Worm (Caenorhabditis elegans) whole organism, mixed stage, embryonic: ENCODE data around the gene C05D12.7.

Source experiments
- M03D4.4 ChIP-seq: sonication (generic microtip); optimal IDR thresholded peaks from 2 replicates; lab custom pipeline; 2017; ENCODE audit warnings: mild to moderate bottlenecking, missing genetic modification characterization, missing compliant biosample characterization
- blmp-1 ChIP-seq: fragments of 150-350 bp; optimal IDR thresholded peaks from 2 replicates; lab custom pipeline; 2014; ENCODE audit warnings: missing biosample characterization, missing genetic modification characterization
- ceh-39 ChIP-seq: fragments of 150-350 bp; optimal IDR thresholded peaks from 2 replicates; lab custom pipeline; 2014; ENCODE audit warnings: missing biosample characterization, missing genetic modification characterization
- ceh-43 ChIP-seq: fragments of 200-800 bp; sonication (Bioruptor generic); optimal IDR thresholded peaks from 2 replicates; lab custom pipeline; 2018; ENCODE audit warnings: mild to moderate bottlenecking, missing genetic modification characterization, moderate library complexity, missing compliant biosample characterization
- ceh-83 ChIP-seq: fragments of 200-800 bp; sonication (Bioruptor generic); optimal IDR thresholded peaks from 2 replicates; lab custom pipeline; 2018; ENCODE audit warnings: mild to moderate bottlenecking, missing genetic modification characterization, missing compliant biosample characterization
- ces-1 ChIP-seq: fragments of 150-350 bp; optimal IDR thresholded peaks from 2 replicates; lab custom pipeline; 2014; ENCODE audit warnings: missing biosample characterization, missing genetic modification reagents, missing genetic modification characterization
- cnd-1 ChIP-seq: fragments of 200-800 bp; sonication (Bioruptor generic); optimal IDR thresholded peaks from 2 replicates; lab custom pipeline; 2018; ENCODE audit warnings: mild to moderate bottlenecking, missing genetic modification characterization, missing compliant biosample characterization
- elt-1 ChIP-seq: sonication (generic microtip); optimal IDR thresholded peaks from 2 replicates; lab custom pipeline; 2017; ENCODE audit warnings: missing genetic modification characterization, mild to moderate bottlenecking, missing compliant biosample characterization, antibody characterized with exemption, moderate library complexity, borderline replicate concordance; ENCODE audit not compliant: insufficient read depth
- elt-3 ChIP-seq: fragments of 150-350 bp; optimal IDR thresholded peaks from 2 replicates; lab custom pipeline; 2014; ENCODE audit warnings: missing biosample characterization, missing genetic modification characterization
- ham-2 ChIP-seq: fragments of 200-800 bp; sonication (Bioruptor generic); optimal IDR thresholded peaks from 2 replicates; lab custom pipeline; 2018; ENCODE audit warnings: mild to moderate bottlenecking, missing genetic modification characterization, missing compliant biosample characterization
- hlh-1 ChIP-seq: fragments of 150-350 bp; optimal IDR thresholded peaks from 2 replicates; lab custom pipeline; 2014; ENCODE audit warnings: missing biosample characterization, missing genetic modification reagents, missing genetic modification characterization
- lin-13 ChIP-seq: fragments of 150-350 bp; optimal IDR thresholded peaks from 2 replicates; lab custom pipeline; 2014; ENCODE audit warnings: missing biosample characterization, missing genetic modification characterization
- lin-32 ChIP-seq: fragments of 200-800 bp; sonication (Bioruptor generic); optimal IDR thresholded peaks from 2 replicates; lab custom pipeline; 2018; ENCODE audit warnings: mild to moderate bottlenecking, missing genetic modification characterization, missing compliant biosample characterization
- lsy-2 ChIP-seq: fragments of 150-350 bp; optimal IDR thresholded peaks from 2 replicates; lab custom pipeline; 2014; ENCODE audit warnings: missing biosample characterization, missing genetic modification characterization
- mab-5 ChIP-seq: fragments of 150-350 bp; optimal IDR thresholded peaks from 2 replicates; lab custom pipeline; 2014; ENCODE audit warnings: missing biosample characterization, missing genetic modification characterization
- mep-1 ChIP-seq: fragments of 150-350 bp; optimal IDR thresholded peaks from 2 replicates; lab custom pipeline; 2017; ENCODE audit warnings: missing biosample characterization, missing genetic modification reagents, missing genetic modification characterization, inconsistent platforms
- mls-2 ChIP-seq: sonication (generic microtip); optimal IDR thresholded peaks from 2 replicates; lab custom pipeline; 2016; ENCODE audit warnings: mild to moderate bottlenecking, missing genetic modification characterization, moderate library complexity, missing compliant biosample characterization
- nhr-12 ChIP-seq: fragments of 150-350 bp; optimal IDR thresholded peaks from 2 replicates; lab custom pipeline; 2014; ENCODE audit warnings: missing biosample characterization, missing genetic modification characterization
- nhr-237 ChIP-seq: fragments of 150-350 bp; optimal IDR thresholded peaks from 2 replicates; lab custom pipeline; 2014; ENCODE audit warnings: missing biosample characterization, missing genetic modification characterization
- nhr-28 ChIP-seq: fragments of 150-350 bp; optimal IDR thresholded peaks from 2 replicates; lab custom pipeline; 2014; ENCODE audit warnings: missing biosample characterization, missing genetic modification characterization
- sem-2 ChIP-seq: fragments of 200-800 bp; sonication (Bioruptor generic); optimal IDR thresholded peaks from 2 replicates; lab custom pipeline; 2018; ENCODE audit warnings: mild to moderate bottlenecking, missing genetic modification characterization, missing compliant biosample characterization
- snpc-4 ChIP-seq: fragments of 150-350 bp; optimal IDR thresholded peaks from 2 replicates; lab custom pipeline; 2014; ENCODE audit warnings: missing biosample characterization, missing genetic modification characterization
- sptf-1 ChIP-seq: sonication (generic microtip); optimal IDR thresholded peaks from 2 replicates; lab custom pipeline; 2017; ENCODE audit warnings: mild to moderate bottlenecking, missing genetic modification characterization, moderate library complexity, missing compliant biosample characterization
- unc-120 ChIP-seq: sonication (generic microtip); optimal IDR thresholded peaks from 2 replicates; lab custom pipeline; 2017; ENCODE audit warnings: missing genetic modification characterization, missing compliant biosample characterization; ENCODE audit not compliant: poor library complexity, severe bottlenecking
- unc-62 ChIP-seq: fragments of 150-350 bp; optimal IDR thresholded peaks from 2 replicates; lab custom pipeline; 2014; ENCODE audit warnings: missing biosample characterization, missing genetic modification reagents, missing genetic modification characterization
- zip-8 ChIP-seq: fragments of 150-350 bp; optimal IDR thresholded peaks from 2 replicates; lab custom pipeline; 2014; ENCODE audit warnings: missing biosample characterization, missing genetic modification characterization
- ztf-11 ChIP-seq: fragments of 150-350 bp; optimal IDR thresholded peaks from 2 replicates; lab custom pipeline; 2014; ENCODE audit warnings: missing biosample characterization, missing genetic modification characterization

C05D12.7 gene

ce11 chrII:11377700-11378099, 32.2 kb upstream of the C05D12.7 start:
- TF ChIP-seq ces-1 (GFP tag; lab: Kevin White, UChicago) (no peak), ceh-39 (tag; lab: Kevin White, UChicago) (no peak), ham-2 (GFP tag; lab: Kevin White, UChicago) (no peak), ceh-43 (GFP tag; lab: Kevin White, UChicago) (no peak), unc-62 (GFP tag; lab: Kevin White, UChicago) (no peak), mab-5 (tag; lab: Kevin White, UChicago) (no peak), unc-120 (tag; lab: Kevin White, UChicago) (no peak), cnd-1 (no peak), ceh-83 (GFP tag; lab: Kevin White, UChicago) (no peak), snpc-4 (tag; lab: Kevin White, UChicago) (no peak), lsy-2 (tag; lab: Kevin White, UChicago) (no peak), mep-1 (tag; lab: Kevin White, UChicago) (no peak), elt-3 (tag; lab: Kevin White, UChicago) (no peak), blmp-1 (tag; lab: Kevin White, UChicago) (no peak), M03D4.4 (no peak), sem-2 (GFP tag; lab: Kevin White, UChicago) (no peak), elt-1 (tag; lab: Kevin White, UChicago) (no peak)

DNA sequence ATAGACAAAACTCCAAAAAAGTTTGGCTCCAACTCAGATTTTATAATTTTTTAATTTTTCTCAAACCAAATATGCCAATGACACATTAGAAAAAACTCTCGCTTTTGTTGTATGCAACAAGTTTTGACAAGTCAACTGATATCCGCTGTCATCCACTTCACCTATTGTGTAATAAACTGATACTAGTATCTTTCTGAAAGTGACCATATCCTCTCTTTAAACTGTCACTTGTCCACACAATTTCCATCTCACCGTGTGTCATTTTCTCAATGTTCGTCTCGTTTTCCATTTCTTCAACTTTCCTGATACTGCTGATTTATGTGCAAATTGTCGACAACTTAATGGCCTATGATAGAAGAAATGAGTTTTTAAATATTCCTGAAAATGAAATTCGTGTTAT, 26.8 kb upstream of the C05D12.7 start, which contains the start of the genes C33B4.5 and C33B4.4:
Gene C33B4.5 (plus strand): TSS at position 270 of the 400 bp plus-strand sequence.
Gene C33B4.4 (minus strand): TSS at position 385 of the 400 bp plus-strand sequence.
- TF ChIP-seq nhr-28 = no peak

ce11 chrII:11384099-11384498, 25.8 kb upstream of the C05D12.7 start:
- TF ChIP-seq lin-13 (no peak), nhr-237 (tag; lab: Kevin White, UChicago) (no peak), ztf-11 (tag; lab: Kevin White, UChicago) (no peak), mep-1 (tag; lab: Kevin White, UChicago) (no peak), nhr-12 (tag; lab: Kevin White, UChicago) (no peak)

DNA sequence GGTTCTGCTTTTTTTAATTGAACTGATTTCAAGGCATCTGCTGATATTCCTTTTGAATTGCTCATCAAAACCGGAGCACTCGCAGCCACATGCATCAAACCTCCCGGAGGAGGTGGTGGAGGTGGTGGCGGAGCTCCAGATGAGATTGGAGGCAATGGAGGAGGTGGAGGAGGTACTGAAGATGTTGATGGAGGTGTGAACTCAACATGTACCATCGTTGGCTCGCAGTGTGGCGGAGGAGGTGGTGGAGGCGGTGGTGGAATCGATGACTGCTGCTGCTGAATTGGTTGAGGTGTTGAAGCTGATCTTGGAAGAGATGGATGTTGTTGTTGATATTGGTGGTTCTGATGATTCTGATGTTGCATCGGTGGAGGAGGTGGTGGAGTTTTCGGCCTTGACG, 22.9 kb upstream of the C05D12.7 start:
- TF ChIP-seq lin-13 (no peak), snpc-4 (tag; lab: Kevin White, UChicago) (no peak), ztf-11 (tag; lab: Kevin White, UChicago) (no peak), mab-5 (tag; lab: Kevin White, UChicago) (no peak), nhr-28 (no peak), lin-32 (no peak), sem-2 (GFP tag; lab: Kevin White, UChicago) (no peak)

ce11 chrII:11390865-11391264, 19.0 kb upstream of the C05D12.7 start, which contains the start of gene shn-1:
Gene shn-1 (minus strand): TSS chrII:11390965.
- no peak for TF ChIP-seq hlh-1
- no peak for TF ChIP-seq lin-32
- no peak for TF ChIP-seq ceh-43 (GFP tag; lab: Kevin White, UChicago)
- no peak for TF ChIP-seq sem-2 (GFP tag; lab: Kevin White, UChicago)
- TF ChIP-seq ham-2 (GFP tag; lab: Kevin White, UChicago) = no peak
- no peak for TF ChIP-seq sptf-1 (tag; lab: Kevin White, UChicago)
- TF ChIP-seq zip-8 (tag; lab: Kevin White, UChicago) = no peak
- TF ChIP-seq elt-1 (tag; lab: Kevin White, UChicago) = no peak
- TF ChIP-seq ceh-39 (tag; lab: Kevin White, UChicago) = no peak
- TF ChIP-seq nhr-28 = no peak
- TF ChIP-seq mls-2 (tag; lab: Kevin White, UChicago) = no peak
- no peak for TF ChIP-seq snpc-4 (tag; lab: Kevin White, UChicago)
- TF ChIP-seq cnd-1 = no peak
- no peak for TF ChIP-seq unc-120 (tag; lab: Kevin White, UChicago)

DNA sequence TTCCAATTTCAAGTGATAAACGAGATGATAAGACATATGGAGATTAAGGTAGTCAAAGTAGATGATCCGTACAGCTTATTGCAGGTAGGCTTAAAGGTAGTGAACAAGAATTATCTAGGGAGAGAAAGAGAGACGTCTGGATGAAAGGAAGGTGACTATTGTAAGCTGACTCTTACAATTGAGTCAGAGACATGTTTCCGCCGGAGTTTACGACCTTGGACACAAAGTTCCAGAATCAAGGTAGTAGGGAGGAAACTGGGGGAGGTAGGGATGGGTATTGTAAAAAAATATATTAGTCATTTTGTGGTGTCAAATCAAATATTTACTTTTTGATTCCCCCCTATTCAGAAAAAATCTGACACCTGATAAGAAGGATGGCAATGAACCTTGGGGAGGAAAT, 17.5 kb upstream of the C05D12.7 start:
- no peak for TF ChIP-seq sem-2 (GFP tag; lab: Kevin White, UChicago)
- no peak for TF ChIP-seq ztf-11 (tag; lab: Kevin White, UChicago)
- no peak for TF ChIP-seq ceh-39 (tag; lab: Kevin White, UChicago)
